Worm (Caenorhabditis elegans): ENCODE measurements around the gene zipt-7.1.

Gene zipt-7.1

DNA sequence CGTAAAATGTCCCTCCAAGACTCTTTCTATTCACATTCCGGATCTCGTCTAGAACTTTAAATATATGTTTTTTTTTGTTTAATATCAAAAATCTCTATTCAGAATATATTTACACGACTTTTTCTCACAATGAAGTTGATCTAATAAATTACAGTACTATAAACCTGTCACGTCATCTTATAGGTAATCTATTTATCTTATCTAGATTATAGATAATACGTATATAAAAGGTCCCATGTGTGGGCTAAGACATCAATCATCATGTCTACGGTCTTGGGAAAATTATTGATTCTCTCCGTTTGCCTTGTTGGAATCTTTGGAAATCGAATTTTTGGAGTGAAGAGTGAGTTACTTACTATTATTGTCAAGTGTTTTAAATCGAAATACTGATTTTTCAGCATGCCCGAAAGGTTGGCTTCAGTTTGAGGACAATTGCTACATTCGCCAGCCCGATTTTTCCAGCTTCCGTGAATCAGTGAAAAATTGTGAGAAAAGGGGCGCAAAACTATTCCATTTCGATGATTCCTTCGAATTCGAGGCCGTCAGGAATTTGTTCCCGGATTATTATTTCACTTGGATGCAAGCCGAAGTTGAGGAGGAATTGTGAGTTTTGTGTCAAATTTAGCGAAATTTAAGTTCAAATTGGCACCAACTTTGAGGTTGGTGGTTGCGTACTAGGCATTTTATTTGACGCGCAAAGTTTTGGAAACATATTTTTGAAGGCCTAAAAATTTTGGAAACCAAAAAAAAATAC, 11.1 kb downstream of the zipt-7.1 start, which contains the start of gene clec-196:
Gene clec-196 (plus strand): TSS at position 252 of the 754 bp plus-strand sequence.
- TF ChIP-seq ceh-90 (tag; optimal IDR thresholded peaks at IDR 0.05) (no peak), aly-2 (tag; optimal IDR thresholded peaks at IDR 0.05) (no peak), lsy-2 (tag; optimal IDR thresholded peaks at IDR 0.05) (peak in 1 of 2 experiments; percentile 9), ceh-8 (GFP tag; optimal IDR thresholded peaks at IDR 0.05) (no peak), dpl-1 (GFP tag; optimal IDR thresholded peaks at IDR 0.05) (peak; percentile 44 to 71 (median 46)), mef-2 (tag; optimal IDR thresholded peaks at IDR 0.05) (peak; percentile 17), efl-1 (optimal IDR thresholded peaks at IDR 0.05) (peak in 1 of 2 experiments; percentile 67), efl-1 (GFP tag; optimal IDR thresholded peaks at IDR 0.05 in 1 of 2) (peak; percentile 76 to 96), ceh-88 (GFP tag; IDR thresholded peaks at IDR 0.05) (0 out of 2 replicates have a peak, but pooled peaks have one; percentile 14), F16B12.6 (tag; optimal IDR thresholded peaks at IDR 0.05) (peak; percentile 72), C16A3.4 (tag; optimal IDR thresholded peaks at IDR 0.05) (peak; percentile 1), lin-15B (tag; optimal IDR thresholded peaks at IDR 0.05) (peak; percentile 3), nhr-71 (tag; optimal IDR thresholded peaks at IDR 0.05) (no peak), swsn-7 (tag; optimal IDR thresholded peaks at IDR 0.05) (peak; percentile 14), lin-35 (GFP tag; optimal IDR thresholded peaks at IDR 0.05) (peak; percentile 5 to 77), grh-1 (GFP tag; IDR thresholded peaks at IDR 0.05) (peak; percentile 23; the same call in 1 of the 2 replicates)

DNA sequence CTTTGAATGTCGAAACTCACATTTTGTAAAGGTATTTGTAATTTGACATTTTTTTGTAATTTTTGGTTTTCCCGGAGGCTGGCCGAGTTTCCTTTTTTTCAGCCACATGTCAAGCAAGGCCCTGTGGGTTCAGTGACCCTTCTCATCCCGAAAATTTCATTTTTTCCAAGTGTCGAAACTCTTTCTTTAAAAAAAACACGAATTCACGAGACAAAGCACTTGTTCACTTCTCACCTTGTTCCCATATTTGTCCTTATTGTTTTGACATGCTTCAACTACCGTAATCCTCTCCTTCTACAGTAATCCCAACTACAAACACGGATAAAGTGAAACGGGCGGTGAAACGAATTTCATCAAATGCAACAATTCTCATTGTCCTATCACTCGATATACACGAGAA, 12.7 kb downstream of the zipt-7.1 start, which contains the start of gene lhfp-4:
Gene lhfp-4 (plus strand): TSS at position 301 of the 400 bp plus-strand sequence.
- no peak for TF ChIP-seq efl-1 (optimal IDR thresholded peaks at IDR 0.05)
- TF ChIP-seq efl-1 (GFP tag; optimal IDR thresholded peaks at IDR 0.05 in 1 of 2): peak in 1 of 2 experiments; percentile 22
- TF ChIP-seq ces-1 (GFP tag; optimal IDR thresholded peaks at IDR 0.05): no peak

DNA sequence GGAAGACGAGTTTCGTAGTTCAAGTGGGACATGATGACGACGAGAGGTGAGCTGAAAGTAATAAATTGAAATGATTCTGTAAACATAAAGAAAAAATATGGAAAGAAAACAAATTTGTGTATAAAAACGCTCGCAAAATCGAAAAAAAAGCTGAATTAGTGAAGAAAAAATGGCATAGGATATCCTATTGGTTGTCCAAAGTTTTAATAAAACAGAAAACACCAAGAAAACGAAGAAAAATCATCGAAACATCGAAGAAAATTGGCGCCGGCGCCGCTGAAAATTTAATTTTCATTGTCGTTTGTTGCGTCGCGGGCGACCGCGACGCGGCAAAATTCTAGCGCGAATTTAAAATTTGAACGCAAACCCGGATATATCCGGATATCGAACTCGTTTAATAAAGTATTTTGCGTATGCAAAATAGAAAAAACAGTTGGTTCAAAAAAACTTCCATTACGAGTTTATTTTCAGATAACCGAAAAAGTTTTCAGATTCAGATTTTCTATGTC, 14.3 kb downstream of the zipt-7.1 start, which contains the start of gene gln-5:
Gene gln-5 (minus strand): TSS at position 51 of the 509 bp plus-strand sequence.
- TF ChIP-seq efl-1 (optimal IDR thresholded peaks at IDR 0.05) (peak in 1 of 2 experiments; percentile 29), efl-1 (GFP tag; optimal IDR thresholded peaks at IDR 0.05 in 1 of 2) (peak in 1 of 2 experiments; percentile 31), ceh-88 (GFP tag; IDR thresholded peaks at IDR 0.05) (no peak), dsc-1 (tag; optimal IDR thresholded peaks at IDR 0.05) (no peak)

DNA sequence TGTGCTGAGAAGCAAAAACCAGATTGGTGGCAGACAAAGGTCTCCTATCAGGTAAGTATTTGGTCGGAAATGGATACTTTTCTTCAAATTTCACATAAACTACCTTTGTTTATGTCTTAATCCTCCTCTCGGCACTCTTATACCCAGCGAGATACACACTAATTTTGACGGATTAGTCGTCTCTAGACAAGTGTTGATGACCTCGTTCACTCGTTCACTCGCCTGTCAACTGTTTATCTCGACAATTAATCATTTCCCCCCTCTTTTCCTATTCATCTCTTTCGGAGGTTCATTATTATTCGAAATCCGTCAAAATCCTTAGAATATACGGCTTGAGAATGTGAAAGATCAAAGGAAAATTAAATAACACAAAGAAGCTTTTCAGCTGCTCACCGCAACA, 18.2 kb downstream of the zipt-7.1 start:
- TF ChIP-seq egl-13 (tag; optimal IDR thresholded peaks at IDR 0.05) (no peak), blmp-1 (tag; optimal IDR thresholded peaks at IDR 0.05) (peak; percentile 12)

DNA sequence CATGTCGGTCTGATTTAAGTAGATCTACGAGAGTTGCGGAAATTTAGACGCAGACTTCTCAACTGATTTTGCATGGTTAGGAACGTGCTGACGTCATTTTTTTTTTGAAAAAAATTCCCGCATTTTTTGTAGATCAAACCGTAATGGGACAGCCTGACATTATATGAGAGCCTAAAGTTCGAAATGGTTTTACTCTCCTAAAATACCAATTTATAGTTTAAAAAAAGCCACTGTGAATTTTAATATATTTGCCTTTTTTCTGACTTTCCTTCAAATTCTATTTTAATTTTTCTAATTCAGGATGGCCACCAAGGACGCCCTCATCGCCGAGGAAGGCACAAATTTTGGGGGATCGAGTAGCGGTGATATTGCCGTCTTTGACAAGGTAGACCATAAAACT, 18.9 kb downstream of the zipt-7.1 start, which contains the start of gene atgp-1:
Gene atgp-1 (plus strand): TSS at position 301 of the 400 bp plus-strand sequence.
- TF ChIP-seq C16A3.4 (tag; optimal IDR thresholded peaks at IDR 0.05): no peak
- peak; percentile 63 for TF ChIP-seq nhr-85 (tag)

DNA sequence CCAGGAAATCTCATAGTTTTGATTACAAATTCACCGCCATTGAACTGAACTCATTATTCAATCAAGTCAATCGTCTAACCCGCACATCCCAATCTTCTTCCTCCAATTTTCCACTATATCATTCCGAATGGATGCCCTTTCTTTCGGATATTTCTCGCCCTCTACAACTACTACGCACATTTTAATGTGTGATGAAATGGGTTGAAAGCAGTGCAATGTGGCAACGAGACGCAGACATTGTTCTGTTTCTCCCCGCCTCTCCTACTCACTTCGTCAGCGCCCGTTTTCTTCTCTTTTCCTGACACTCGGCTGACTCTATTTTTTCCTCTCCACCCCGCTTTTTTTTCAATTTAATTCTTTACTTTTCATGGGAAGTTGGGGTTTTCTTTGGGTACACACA, 19.3 kb downstream of the zipt-7.1 start:
- TF ChIP-seq fkh-8 (tag; optimal IDR thresholded peaks at IDR 0.05): no peak
- no peak for TF ChIP-seq snpc-4 (tag; optimal IDR thresholded peaks at IDR 0.05)
- no peak for TF ChIP-seq nhr-84 (tag; optimal IDR thresholded peaks at IDR 0.05)
- TF ChIP-seq nhr-77 (tag; optimal IDR thresholded peaks at IDR 0.05): no peak
- TF ChIP-seq nhr-90 (tag; optimal IDR thresholded peaks at IDR 0.05; ENCODE audit: poor library complexity): peak; percentile 21
- no peak for TF ChIP-seq hlh-4 (tag; optimal IDR thresholded peaks at IDR 0.05)
- TF ChIP-seq tbx-2 (tag; optimal IDR thresholded peaks at IDR 0.05): peak; percentile 10
- TF ChIP-seq vab-15 (tag; optimal IDR thresholded peaks at IDR 0.05): no peak
- no peak for TF ChIP-seq egl-13 (tag; optimal IDR thresholded peaks at IDR 0.05)
- no peak for TF ChIP-seq lin-15B (tag; optimal IDR thresholded peaks at IDR 0.05)
- TF ChIP-seq ceh-88 (GFP tag; IDR thresholded peaks at IDR 0.05): no peak
- TF ChIP-seq xbp-1 (tag; optimal IDR thresholded peaks at IDR 0.05): peak; percentile 10
- no peak for TF ChIP-seq egl-27 (tag; optimal IDR thresholded peaks at IDR 0.05)
- TF ChIP-seq dsc-1 (tag; optimal IDR thresholded peaks at IDR 0.05): peak; percentile 10
- no peak for TF ChIP-seq ceh-90 (tag; optimal IDR thresholded peaks at IDR 0.05)
- TF ChIP-seq C34B4.2 (tag; optimal IDR thresholded peaks at IDR 0.05): no peak
- peak; percentile 38 for TF ChIP-seq nhr-47 (tag; optimal IDR thresholded peaks at IDR 0.05)
- no peak for TF ChIP-seq sptf-1 (tag; optimal IDR thresholded peaks at IDR 0.05)
- TF ChIP-seq lin-35 (GFP tag; optimal IDR thresholded peaks at IDR 0.05): peak; percentile 32 to 39
- peak; percentile 81 for TF ChIP-seq lin-14 (GFP tag; optimal IDR thresholded peaks at IDR 0.05)
- no peak for TF ChIP-seq ceh-8 (GFP tag; optimal IDR thresholded peaks at IDR 0.05)
- TF ChIP-seq irx-1 (tag; optimal IDR thresholded peaks at IDR 0.05): no peak
- no peak for TF ChIP-seq fkh-4 (tag; optimal IDR thresholded peaks at IDR 0.05; ENCODE audit: borderline replicate concordance)
- TF ChIP-seq mep-1 (tag; optimal IDR thresholded peaks at IDR 0.05): peak; percentile 82
- TF ChIP-seq dpl-1 (GFP tag; optimal IDR thresholded peaks at IDR 0.05): peak in 1 of 3 experiments; percentile 34
- TF ChIP-seq snu-23 (GFP tag; optimal IDR thresholded peaks at IDR 0.05): peak; percentile 64
- TF ChIP-seq lsy-2 (tag; optimal IDR thresholded peaks at IDR 0.05): peak in 1 of 2 experiments; percentile 64
